Fruit fly (Drosophila melanogaster) whole organism, pupa: ENCODE data around the gene CG34409.

Experiments used
- CG12605 ChIP-seq: fragments of 200-800 bp; sonication (Bioruptor generic); IDR thresholded peaks from 2 replicates; pipeline ENCODE4 v1.3.6; 2022; ENCODE audit warnings: missing biosample characterization, missing genetic modification characterization
- CG15710 ChIP-seq: fragments of 200-800 bp; sonication (Bioruptor generic); optimal IDR thresholded peaks from 2 replicates; lab custom pipeline; 2018; ENCODE audit warnings: missing biosample characterization, mild to moderate bottlenecking, missing genetic modification characterization, moderate library complexity
- CG17806 ChIP-seq: fragments of 200-800 bp; sonication (Bioruptor generic); optimal IDR thresholded peaks from 2 replicates; lab custom pipeline; 2018; ENCODE audit warnings: missing biosample characterization, mild to moderate bottlenecking, missing genetic modification characterization, moderate library complexity
- CG4496 ChIP-seq: fragments of 200-800 bp; sonication (Bioruptor generic); IDR thresholded peaks from 3 replicates; pipeline ENCODE4 v1.3.6; 2022; ENCODE audit warnings: missing biosample characterization, missing genetic modification characterization
- CG8159 ChIP-seq: fragments of 200-800 bp; sonication (Bioruptor generic); optimal IDR thresholded peaks from 3 replicates; lab custom pipeline; 2018; ENCODE audit warnings: missing biosample characterization, mild to moderate bottlenecking, missing genetic modification characterization, moderate library complexity
- CG8301 ChIP-seq: fragments of 200-800 bp; sonication (Bioruptor generic); optimal IDR thresholded peaks from 2 replicates; lab custom pipeline; 2018; ENCODE audit warnings: missing biosample characterization, mild to moderate bottlenecking, missing genetic modification characterization
- Pif1A ChIP-seq: fragments of 200-800 bp; sonication (Bioruptor generic); optimal IDR thresholded peaks from 3 replicates; lab custom pipeline; 2016; ENCODE audit warnings: missing biosample characterization, missing genetic modification characterization
- Snoo ChIP-seq: fragments of 200-800 bp; sonication (Bioruptor generic); optimal IDR thresholded peaks from 3 replicates; lab custom pipeline; 2017; ENCODE audit warnings: missing biosample characterization, mild to moderate bottlenecking, missing genetic modification characterization, inconsistent platforms
- gl ChIP-seq: fragments of 200-800 bp; sonication (Bioruptor generic); optimal IDR thresholded peaks from 2 replicates; lab custom pipeline; 2018; ENCODE audit warnings: missing biosample characterization, mild to moderate bottlenecking, missing genetic modification characterization
- rn ChIP-seq: fragments of 200-800 bp; sonication (Bioruptor generic); IDR thresholded peaks from 2 replicates; pipeline ENCODE4 v1.3.6; 2022; ENCODE audit warnings: missing biosample characterization, missing genetic modification characterization

dm6 chr3R:9756187-9756586 is 10.0 kb upstream of the CG34409 start, which contains the start of the genes Alg12 and Rpt3R:
- TF ChIP-seq gl (tag; lab: Kevin White, UChicago) (no peak), CG8159 (tag; lab: Kevin White, UChicago) (no peak), Pif1A (GFP tag; lab: Kevin White, UChicago) (no peak), CG4496 (no peak), Snoo (tag; lab: Kevin White, UChicago) (no peak), CG8301 (tag; lab: Kevin White, UChicago) (no peak), rn (GFP tag; lab: Robert Waterston, UW) (no peak), CG17806 (no peak), CG12605 (GFP tag; lab: Robert Waterston, UW) (no peak), CG15710 (tag; lab: Kevin White, UChicago) (no peak)
